Worm (Caenorhabditis elegans) whole organism, late embryonic: Measurements from ENCODE around the gene F01F1.11.

Source experiments
- hlh-13 ChIP-seq: fragments of 200-800 bp; sonication (Bioruptor generic); optimal IDR thresholded peaks from 2 replicates; lab custom pipeline; 2018; ENCODE audit warnings: mild to moderate bottlenecking, missing genetic modification characterization, missing compliant biosample characterization
- tbx-2 ChIP-seq: sonication (generic microtip); optimal IDR thresholded peaks from 2 replicates; lab custom pipeline; 2016; ENCODE audit warnings: missing genetic modification characterization, missing compliant biosample characterization

DNA sequence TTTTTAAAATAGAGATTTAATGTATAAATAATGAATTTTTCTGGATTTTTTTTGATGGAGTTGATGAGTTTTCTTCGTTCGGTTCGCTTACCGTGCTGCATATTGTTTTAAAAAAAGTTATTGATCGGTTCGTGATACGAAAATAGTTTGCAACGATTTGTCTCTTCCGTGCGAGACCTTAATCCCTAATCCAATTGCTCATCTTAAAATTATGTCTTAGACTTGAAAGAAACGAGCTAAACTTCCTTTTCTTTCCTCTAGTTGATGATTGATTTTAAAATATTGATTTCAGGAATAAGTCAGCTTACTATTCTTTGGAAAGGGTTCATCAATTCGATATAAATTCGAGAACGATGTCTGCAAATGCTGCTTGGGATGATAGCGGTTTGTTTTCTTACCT is 36.7 kb upstream of the F01F1.11 start, which contains the start of gene C28H8.3:
- TF ChIP-seq hlh-13 (GFP tag; lab: Kevin White, UChicago) (no peak), tbx-2 (tag; lab: Kevin White, UChicago) (no peak)
